Worm (Caenorhabditis elegans) whole organism, young adult: ENCODE measurements around the gene R07E5.15.
"Not testable (repeated sequence)": the region's sequence is repeated elsewhere in the genome, so short reads cannot be mapped to it uniquely, and the experiment has no call there.

Experiments used
- T07F8.4 ChIP-seq: sonication (generic microtip); optimal IDR thresholded peaks from 2 replicates; lab custom pipeline; 2016; ENCODE audit warnings: mild to moderate bottlenecking, missing genetic modification characterization, moderate library complexity, missing compliant biosample characterization
- ama-1 ChIP-seq, 3 experiments: fragments of 150-350 bp in 1 of 3; sonication (generic microtip) in 2 of 3; optimal IDR thresholded peaks; 2 replicates each; lab custom pipeline; 2014 to 2018; ENCODE audit warnings: missing biosample characterization in 2 of 3, missing genetic modification characterization in 2 of 3, missing genetic modification reagents in 2 of 3
- attf-6 ChIP-seq: fragments of 200-800 bp; sonication (Bioruptor generic); IDR thresholded peaks from 2 replicates; pipeline ENCODE4 v1.3.6; 2022; ENCODE audit warnings: missing genetic modification reagents, missing genetic modification characterization, missing compliant biosample characterization
- mel-28 ChIP-seq: sonication (generic microtip); optimal IDR thresholded peaks from 2 replicates; lab custom pipeline; 2016; ENCODE audit warnings: borderline replicate concordance, mild to moderate bottlenecking, missing genetic modification characterization, missing compliant biosample characterization
- nfya-1 ChIP-seq: sonication (generic microtip); optimal IDR thresholded peaks from 2 replicates; lab custom pipeline; 2017; ENCODE audit warnings: antibody characterized with exemption, missing compliant biosample characterization, missing genetic modification characterization, borderline replicate concordance; ENCODE audit not compliant: insufficient read depth
- nhr-90 ChIP-seq: sonication (generic microtip); optimal IDR thresholded peaks from 2 replicates; lab custom pipeline; 2016; ENCODE audit warnings: missing genotype, mild to moderate bottlenecking, missing genetic modification characterization, missing compliant biosample characterization
- sea-2 ChIP-seq: fragments of 200-800 bp; sonication (Bioruptor generic); IDR thresholded peaks from 2 replicates; pipeline ENCODE4 v1.3.6; 2022; ENCODE audit warnings: missing genetic modification characterization, missing compliant biosample characterization

ce11 chrIII:4378600-4379293 is 22.5 kb upstream of the R07E5.15 start:
- TF ChIP-seq ama-1 (optimal IDR thresholded peaks at IDR 0.05; lab: Kevin White, UChicago); sea-2; attf-6 (GFP tag; lab: Robert Waterston, UW); nhr-90; nfya-1; mel-28: not testable (repeated sequence)
- TF ChIP-seq ama-1 (GFP tag; optimal IDR thresholded peaks at IDR 0.05; lab: Kevin White, UChicago) (peak in 1 of 2 experiments; percentile 25), T07F8.4 (peak; percentile 2)
